Worm (Caenorhabditis elegans) whole organism, late embryonic: ENCODE measurements around the gene M163.11.

Source experiments
- C08G9.2 ChIP-seq: sonication (generic microtip); optimal IDR thresholded peaks from 2 replicates; lab custom pipeline; 2016; ENCODE audit warnings: mild to moderate bottlenecking, missing genetic modification characterization, moderate library complexity, missing compliant biosample characterization
- F13H6.1 ChIP-seq: sonication (generic microtip); optimal IDR thresholded peaks from 2 replicates; lab custom pipeline; 2016; ENCODE audit warnings: missing genetic modification characterization, missing compliant biosample characterization
- ahr-1 ChIP-seq: sonication (generic microtip); optimal IDR thresholded peaks from 2 replicates; lab custom pipeline; 2016; ENCODE audit warnings: missing genetic modification characterization, missing compliant biosample characterization
- ceh-14 ChIP-seq: sonication (generic microtip); optimal IDR thresholded peaks from 2 replicates; lab custom pipeline; 2016; ENCODE audit warnings: missing genotype, missing genetic modification characterization, missing compliant biosample characterization
- ceh-18 ChIP-seq: sonication (generic microtip); optimal IDR thresholded peaks from 2 replicates; lab custom pipeline; 2016; ENCODE audit warnings: missing genetic modification characterization, missing compliant biosample characterization
- ceh-19 ChIP-seq: fragments of 200-800 bp; sonication (Bioruptor generic); optimal IDR thresholded peaks from 2 replicates; lab custom pipeline; 2018; ENCODE audit warnings: mild to moderate bottlenecking, missing genetic modification characterization, missing compliant biosample characterization
- ceh-2 ChIP-seq: sonication (generic microtip); optimal IDR thresholded peaks from 2 replicates; lab custom pipeline; 2016; ENCODE audit warnings: missing genotype, missing genetic modification characterization, missing compliant biosample characterization
- ceh-30 ChIP-seq: fragments of 150-350 bp; optimal IDR thresholded peaks from 2 replicates; lab custom pipeline; 2014; ENCODE audit warnings: missing biosample characterization, missing genetic modification characterization
- ceh-31 ChIP-seq: sonication (generic microtip); optimal IDR thresholded peaks from 2 replicates; lab custom pipeline; 2016; ENCODE audit warnings: missing genetic modification characterization, missing compliant biosample characterization
- ceh-34 ChIP-seq: sonication (generic microtip); optimal IDR thresholded peaks from 2 replicates; lab custom pipeline; 2016; ENCODE audit warnings: mild to moderate bottlenecking, missing genetic modification characterization, missing compliant biosample characterization
- che-1 ChIP-seq: sonication (generic microtip); optimal IDR thresholded peaks from 2 replicates; lab custom pipeline; 2016; ENCODE audit warnings: mild to moderate bottlenecking, missing genetic modification characterization, missing compliant biosample characterization
- elt-2 ChIP-seq: sonication (generic microtip); optimal IDR thresholded peaks from 2 replicates; lab custom pipeline; 2016; ENCODE audit warnings: missing genetic modification reagents, missing genetic modification characterization, missing compliant biosample characterization
- ets-4 ChIP-seq: sonication (generic microtip); optimal IDR thresholded peaks from 2 replicates; lab custom pipeline; 2016; ENCODE audit warnings: missing genetic modification characterization, missing compliant biosample characterization
- fkh-10 ChIP-seq: fragments of 150-350 bp; optimal IDR thresholded peaks from 2 replicates; lab custom pipeline; 2014; ENCODE audit warnings: missing biosample characterization, missing genetic modification reagents, missing genetic modification characterization
- hlh-15 ChIP-seq: sonication (generic microtip); optimal IDR thresholded peaks from 2 replicates; lab custom pipeline; 2016; ENCODE audit warnings: missing genetic modification characterization, missing compliant biosample characterization
- hlh-30 ChIP-seq: sonication (generic microtip); optimal IDR thresholded peaks from 2 replicates; lab custom pipeline; 2017; ENCODE audit warnings: antibody characterized with exemption, missing genetic modification characterization, missing compliant biosample characterization; ENCODE audit not compliant: insufficient read depth
- hlh-6 ChIP-seq: sonication (generic microtip); optimal IDR thresholded peaks from 2 replicates; lab custom pipeline; 2016; ENCODE audit warnings: missing genotype, missing genetic modification characterization, missing compliant biosample characterization
- lim-6 ChIP-seq: sonication (generic microtip); optimal IDR thresholded peaks from 2 replicates; lab custom pipeline; 2016; ENCODE audit warnings: missing genetic modification characterization, missing compliant biosample characterization
- madf-2 ChIP-seq: sonication (generic microtip); optimal IDR thresholded peaks from 2 replicates; lab custom pipeline; 2017; ENCODE audit warnings: missing genetic modification characterization, missing compliant biosample characterization
- mec-3 ChIP-seq: sonication (generic microtip); optimal IDR thresholded peaks from 2 replicates; lab custom pipeline; 2016; ENCODE audit warnings: borderline replicate concordance, missing genetic modification characterization, missing compliant biosample characterization
- nhr-232 ChIP-seq: sonication (generic microtip); optimal IDR thresholded peaks from 2 replicates; lab custom pipeline; 2016; ENCODE audit warnings: missing genetic modification characterization, missing compliant biosample characterization
- npax-4 ChIP-seq: sonication (generic microtip); optimal IDR thresholded peaks from 2 replicates; lab custom pipeline; 2016; ENCODE audit warnings: missing genetic modification characterization, missing compliant biosample characterization
- pag-3 ChIP-seq: sonication (generic microtip); optimal IDR thresholded peaks from 2 replicates; lab custom pipeline; 2016; ENCODE audit warnings: missing compliant biosample characterization, missing genetic modification characterization, borderline replicate concordance
- pat-9 ChIP-seq: fragments of 200-800 bp; sonication (Bioruptor generic); optimal IDR thresholded peaks from 2 replicates; lab custom pipeline; 2018; ENCODE audit warnings: mild to moderate bottlenecking, missing genetic modification characterization, moderate library complexity, missing compliant biosample characterization
- pha-4 ChIP-seq: fragments of 150-350 bp; optimal IDR thresholded peaks from 2 replicates; lab custom pipeline; 2018; ENCODE audit warnings: missing biosample characterization, missing genetic modification reagents, missing genetic modification characterization
- pqm-1 ChIP-seq: sonication (generic microtip); optimal IDR thresholded peaks from 2 replicates; lab custom pipeline; 2016; ENCODE audit warnings: missing genetic modification characterization, missing compliant biosample characterization
- pros-1 ChIP-seq: fragments of 150-350 bp; optimal IDR thresholded peaks from 2 replicates; lab custom pipeline; 2014; ENCODE audit warnings: missing biosample characterization, missing genetic modification reagents, missing genetic modification characterization
- ref-2 ChIP-seq: sonication (generic microtip); optimal IDR thresholded peaks from 2 replicates; lab custom pipeline; 2016; ENCODE audit warnings: missing genetic modification characterization, missing compliant biosample characterization
- rnt-1 ChIP-seq: sonication (generic microtip); optimal IDR thresholded peaks from 2 replicates; lab custom pipeline; 2016; ENCODE audit warnings: missing genetic modification characterization, missing compliant biosample characterization
- sdc-2 ChIP-seq: sonication (generic microtip); optimal IDR thresholded peaks from 2 replicates; lab custom pipeline; 2016; ENCODE audit warnings: missing genotype, missing genetic modification characterization, missing compliant biosample characterization
- syd-9 ChIP-seq: sonication (generic microtip); optimal IDR thresholded peaks from 2 replicates; lab custom pipeline; 2016; ENCODE audit warnings: mild to moderate bottlenecking, missing genetic modification characterization, moderate library complexity, missing compliant biosample characterization
- tbx-2 ChIP-seq: sonication (generic microtip); optimal IDR thresholded peaks from 2 replicates; lab custom pipeline; 2016; ENCODE audit warnings: missing genetic modification characterization, missing compliant biosample characterization
- tbx-7 ChIP-seq: sonication (generic microtip); optimal IDR thresholded peaks from 2 replicates; lab custom pipeline; 2016; ENCODE audit warnings: missing genotype, missing genetic modification characterization, missing compliant biosample characterization
- ttx-3 ChIP-seq: sonication (generic microtip); optimal IDR thresholded peaks from 2 replicates; lab custom pipeline; 2016; ENCODE audit warnings: missing genetic modification reagents, missing genetic modification characterization, missing compliant biosample characterization
- unc-42 ChIP-seq: sonication (generic microtip); optimal IDR thresholded peaks from 2 replicates; lab custom pipeline; 2016; ENCODE audit warnings: missing genotype, missing genetic modification characterization, missing compliant biosample characterization
- unc-55 ChIP-seq: sonication (generic microtip); optimal IDR thresholded peaks from 2 replicates; lab custom pipeline; 2017; ENCODE audit warnings: missing biosample characterization, missing genetic modification reagents, missing genetic modification characterization
- unc-86 ChIP-seq: sonication (generic microtip); optimal IDR thresholded peaks from 2 replicates; lab custom pipeline; 2016; ENCODE audit warnings: missing genetic modification characterization, missing compliant biosample characterization
- zip-5 ChIP-seq: sonication (generic microtip); optimal IDR thresholded peaks from 2 replicates; lab custom pipeline; 2016; ENCODE audit warnings: missing genetic modification characterization, missing compliant biosample characterization

M163.11 gene

DNA sequence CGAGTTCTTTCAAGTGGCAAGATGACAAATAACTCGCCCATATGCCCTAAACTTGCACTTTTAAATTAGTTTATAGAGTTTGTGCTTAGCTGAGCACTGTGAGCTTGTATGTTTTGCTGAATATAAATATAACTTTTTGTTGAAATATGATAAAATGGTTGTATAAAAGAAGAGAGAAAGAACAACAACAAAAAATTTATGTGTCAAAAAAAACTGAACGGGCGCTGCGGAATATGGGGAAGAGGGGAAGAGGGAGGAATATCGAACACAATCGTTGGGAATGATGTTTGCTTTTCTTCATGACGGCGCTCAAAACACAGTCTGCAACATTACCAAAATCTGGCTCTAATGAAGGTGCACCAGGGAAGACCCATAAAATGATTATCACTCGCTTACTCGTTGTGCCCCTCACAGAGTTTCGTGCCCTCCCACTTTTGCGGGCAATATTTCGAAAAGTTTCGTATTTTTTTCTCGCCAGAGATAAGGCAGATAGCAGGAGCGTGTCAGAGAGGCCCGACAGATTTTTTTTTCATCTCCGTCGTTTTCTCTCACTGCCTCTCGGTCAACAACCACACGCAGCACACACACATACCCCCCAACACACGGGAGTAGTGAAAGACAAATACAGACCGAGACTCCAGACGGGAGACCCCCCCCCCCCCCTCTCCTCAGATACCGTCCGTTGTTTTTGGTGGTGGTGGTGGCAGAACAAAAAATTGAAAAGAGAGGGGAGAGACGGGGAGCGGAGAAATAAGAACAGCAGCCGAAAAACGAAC lies 26.6 kb downstream of the M163.11 start (continued):
- TF ChIP-seq hlh-30 (no peak), pat-9 (tag; lab: Kevin White, UChicago) (no peak), ceh-30 (tag; lab: Kevin White, UChicago) (no peak), fkh-10 (no peak), C08G9.2 (no peak), madf-2 (tag; lab: Kevin White, UChicago) (no peak), pha-4 (tag; lab: Kevin White, UChicago) (no peak), syd-9 (tag; lab: Kevin White, UChicago) (no peak), hlh-15 (tag; lab: Kevin White, UChicago) (no peak), che-1 (tag; lab: Kevin White, UChicago) (no peak), tbx-7 (no peak), tbx-2 (peak; percentile 14), ahr-1 (no peak), elt-2 (tag; lab: Kevin White, UChicago) (peak; percentile 72), ceh-31 (no peak), pag-3 (tag; lab: Kevin White, UChicago) (no peak), npax-4 (tag; lab: Kevin White, UChicago) (no peak), rnt-1 (tag; lab: Kevin White, UChicago) (no peak), F13H6.1 (tag; lab: Kevin White, UChicago) (no peak), ttx-3 (tag; lab: Kevin White, UChicago) (no peak), unc-86 (tag; lab: Kevin White, UChicago) (no peak), pqm-1 (tag; lab: Kevin White, UChicago) (peak; percentile 14), ceh-19 (GFP tag; lab: Kevin White, UChicago) (no peak), hlh-6 (tag; lab: Kevin White, UChicago) (no peak), ceh-2 (peak; percentile 8), sdc-2 (tag; lab: Kevin White, UChicago) (peak; percentile 52), zip-5 (no peak)

DNA sequence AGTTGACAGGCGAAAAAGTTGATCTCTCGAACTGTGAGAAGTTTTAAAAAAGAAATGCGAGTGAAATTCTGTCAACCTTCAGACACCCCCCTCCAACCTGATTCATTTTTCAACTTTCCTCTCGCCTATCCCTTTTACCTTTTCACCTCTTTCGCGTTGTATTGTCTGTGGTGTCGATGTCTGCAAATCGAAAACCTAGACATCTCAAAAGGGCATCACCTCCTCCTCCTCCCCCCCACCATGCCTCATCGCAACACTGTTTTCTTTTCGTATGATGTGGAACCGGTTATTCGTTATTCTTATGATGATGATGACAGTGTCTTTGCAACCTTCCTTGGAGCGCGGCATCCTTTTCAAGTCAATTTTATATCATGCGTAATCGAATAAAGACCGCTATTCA lies 28.8 kb downstream of the M163.11 start:
- TF ChIP-seq pros-1 (tag; lab: Kevin White, UChicago) (no peak), madf-2 (tag; lab: Kevin White, UChicago) (no peak), pqm-1 (tag; lab: Kevin White, UChicago) (no peak), nhr-232 (tag; lab: Kevin White, UChicago) (no peak), pat-9 (tag; lab: Kevin White, UChicago) (no peak), unc-86 (tag; lab: Kevin White, UChicago) (no peak), ceh-18 (tag; lab: Kevin White, UChicago) (no peak), ceh-34 (no peak), mec-3 (tag; lab: Kevin White, UChicago) (no peak)

DNA sequence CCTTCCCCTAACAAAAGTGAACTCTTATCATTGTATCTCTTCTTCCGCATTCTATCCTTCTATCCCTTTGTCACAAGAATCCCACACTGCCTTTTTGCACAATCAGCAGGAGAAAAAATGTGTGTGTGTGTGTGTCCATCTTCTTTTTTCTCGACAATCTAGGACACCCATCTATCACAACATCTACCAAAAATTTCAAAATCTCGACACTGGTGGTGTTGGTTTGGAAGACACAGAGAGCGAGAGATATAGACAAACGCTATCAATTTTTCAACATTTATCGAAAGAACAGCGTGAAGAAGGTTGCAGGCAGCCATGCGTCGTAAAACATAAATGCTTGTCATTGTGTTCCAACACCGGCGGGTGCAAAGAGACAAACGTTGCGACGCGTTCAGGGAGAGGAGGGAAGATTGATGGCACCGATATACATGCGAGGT lies 29.7 kb downstream of the M163.11 start:
- TF ChIP-seq ceh-18 (tag; lab: Kevin White, UChicago) (peak; percentile 61), unc-42 (no peak), ref-2 (no peak), rnt-1 (tag; lab: Kevin White, UChicago) (peak; percentile 36), unc-55 (peak; percentile 38), fkh-10 (no peak), ceh-14 (tag; lab: Kevin White, UChicago) (no peak), ceh-31 (no peak), lim-6 (tag; lab: Kevin White, UChicago) (no peak), mec-3 (tag; lab: Kevin White, UChicago) (no peak), ets-4 (tag; lab: Kevin White, UChicago) (no peak)
- TF ChIP-seq, all 69 proteins: peak for 3
